Fruit fly (Drosophila melanogaster): ENCODE data around the gene CG2246.

CG2246 gene

DNA sequence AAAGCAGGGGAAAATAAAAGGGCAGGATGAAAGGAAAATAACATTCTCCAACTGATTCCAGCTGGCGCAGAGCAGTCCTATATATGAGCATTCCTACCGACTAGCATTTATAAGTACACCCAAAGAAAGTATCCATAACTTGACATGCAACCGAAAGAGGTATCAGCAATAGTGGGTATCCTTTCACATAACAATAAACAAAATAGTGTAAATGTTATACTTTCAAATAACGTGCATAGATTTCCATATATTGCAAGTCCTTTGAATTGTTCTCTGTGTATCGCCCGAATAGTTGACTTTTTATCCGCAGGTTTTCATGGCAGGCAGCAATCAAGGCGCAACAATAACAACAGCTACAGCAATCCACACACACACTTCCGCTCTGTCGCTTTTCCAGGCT lies 51.2 kb downstream of the CG2246 start (continued):
- TF ChIP-seq nau (GFP tag; optimal IDR thresholded peaks at IDR 0.05), result no peak
- no peak for TF ChIP-seq hkb (optimal IDR thresholded peaks at IDR 0.05)
- 0 out of 2 replicates have a peak, but pooled peaks have one; percentile 13 for TF ChIP-seq hkb (GFP tag; IDR thresholded peaks at IDR 0.05)
- no peak for TF ChIP-seq CTCF (GFP tag; optimal IDR thresholded peaks at IDR 0.05)
- TF ChIP-seq unpg (GFP tag; optimal IDR thresholded peaks at IDR 0.05), result peak; percentile 12
- no peak for TF ChIP-seq CG31441 (GFP tag; IDR thresholded peaks at IDR 0.05)
- TF ChIP-seq CG8924 (tag; optimal IDR thresholded peaks at IDR 0.05), result no peak
- TF ChIP-seq CG8281 (tag; optimal IDR thresholded peaks at IDR 0.05), result no peak
- no peak for TF ChIP-seq z (GFP tag; IDR thresholded peaks at IDR 0.05)
- no peak for TF ChIP-seq zfh2 (GFP tag; optimal IDR thresholded peaks at IDR 0.05)
- no peak for TF ChIP-seq CG15011 (GFP tag; optimal IDR thresholded peaks at IDR 0.05)
- TF ChIP-seq trh (GFP tag; optimal IDR thresholded peaks at IDR 0.05), result no peak
- TF ChIP-seq Dbx (GFP tag; IDR thresholded peaks at IDR 0.05), result peak; percentile 37; the same call in 1 of the 3 replicates
- no peak for TF ChIP-seq cas (GFP tag; IDR thresholded peaks at IDR 0.05)
- TF ChIP-seq bbx (GFP tag; IDR thresholded peaks at IDR 0.05; ENCODE audit: partially characterized antibody), result no peak
- TF ChIP-seq al (GFP tag; IDR thresholded peaks at IDR 0.05), result no peak
- TF ChIP-seq CG15696 (tag; optimal IDR thresholded peaks at IDR 0.05), result no peak
- peak; percentile 10 for TF ChIP-seq NfI (GFP tag; optimal IDR thresholded peaks at IDR 0.05)
- TF ChIP-seq az2 (GFP tag; optimal IDR thresholded peaks at IDR 0.05), result no peak
- TF ChIP-seq run (tag; optimal IDR thresholded peaks at IDR 0.05), result no peak
- no peak for TF ChIP-seq tgo (GFP tag; IDR thresholded peaks at IDR 0.05)
- no peak for TF ChIP-seq gsb (GFP tag; IDR thresholded peaks at IDR 0.05)
- TF ChIP-seq croc (GFP tag; conservative IDR thresholded peaks at IDR 0.05), result no peak
- peak; percentile 41 for TF ChIP-seq CG7556 (GFP tag; optimal IDR thresholded peaks at IDR 0.05)
- no peak for TF ChIP-seq sima (GFP tag; optimal IDR thresholded peaks at IDR 0.05)
- no peak for TF ChIP-seq CG8359 (GFP tag; optimal IDR thresholded peaks at IDR 0.05; ENCODE audit: borderline replicate concordance)
- peak; percentile 25 for TF ChIP-seq Antp (GFP tag; optimal IDR thresholded peaks at IDR 0.05)
- peak; percentile 5 for TF ChIP-seq HHEX (GFP tag; optimal IDR thresholded peaks at IDR 0.05)
- TF ChIP-seq CG7839 (tag; optimal IDR thresholded peaks at IDR 0.05), result peak; percentile 35
- peak; percentile 24 for TF ChIP-seq caup (GFP tag; optimal IDR thresholded peaks at IDR 0.05; ENCODE audit: severe bottlenecking)
- peak; percentile 32; the same call in 1 of the 2 replicates for TF ChIP-seq CG14014 (GFP tag; IDR thresholded peaks at IDR 0.05)
- no peak for TF ChIP-seq Dll (GFP tag; IDR thresholded peaks at IDR 0.05; ENCODE audit: partially characterized antibody)
- no peak for TF ChIP-seq eyg (GFP tag; optimal IDR thresholded peaks at IDR 0.05)
- TF ChIP-seq tap (tag; optimal IDR thresholded peaks at IDR 0.05), result no peak
- TF ChIP-seq Nf-YA (GFP tag; IDR thresholded peaks at IDR 0.05), result no peak
- no peak for TF ChIP-seq Bgb (GFP tag; IDR thresholded peaks at IDR 0.05; ENCODE audit: partially characterized antibody)
- TF ChIP-seq CG12155 (GFP tag; optimal IDR thresholded peaks at IDR 0.05), result no peak
- TF ChIP-seq Bteb2 (GFP tag; optimal IDR thresholded peaks at IDR 0.05), result no peak
- TF ChIP-seq grn (GFP tag; optimal IDR thresholded peaks at IDR 0.05), result no peak
- no peak for TF ChIP-seq Stat92E (GFP tag; optimal IDR thresholded peaks at IDR 0.05)
- no peak for TF ChIP-seq CG9797 (GFP tag; optimal IDR thresholded peaks at IDR 0.05)
- TF ChIP-seq emc (GFP tag; optimal IDR thresholded peaks at IDR 0.05), result no peak
- no peak for TF ChIP-seq hb (GFP tag; IDR thresholded peaks at IDR 0.05; ENCODE audit: partially characterized antibody)
- no peak for TF ChIP-seq oc (tag; optimal IDR thresholded peaks at IDR 0.05)
- no peak for TF ChIP-seq Abd-B (GFP tag; optimal IDR thresholded peaks at IDR 0.05)
- TF ChIP-seq E2f1 (GFP tag; IDR thresholded peaks at IDR 0.05), result no peak
- TF ChIP-seq tin (GFP tag; optimal IDR thresholded peaks at IDR 0.05), result no peak
- no peak for TF ChIP-seq Side (GFP tag; optimal IDR thresholded peaks at IDR 0.05)
- 0 out of 2 replicates have a peak, but pooled peaks have one; percentile 28 for TF ChIP-seq CG31224 (GFP tag; IDR thresholded peaks at IDR 0.05)
- no peak for TF ChIP-seq sens (GFP tag)
- TF ChIP-seq Eip74EF (GFP tag; optimal IDR thresholded peaks at IDR 0.05), result no peak
- TF ChIP-seq sr (GFP tag; IDR thresholded peaks at IDR 0.05), result no peak

Data from whole organism, embryonic.